Fruit fly (Drosophila melanogaster) whole organism, adult: ENCODE data around the gene CG42266.
A peak's percentile ranks its signal among the peaks of the same experiment; 100 is the strongest.

ENCODE experiments used
- CG7045 ChIP-seq: fragments of 200-800 bp; sonication (Bioruptor generic); optimal IDR thresholded peaks from 2 replicates; lab custom pipeline; 2017; ENCODE audit warnings: missing biosample characterization, mild to moderate bottlenecking, missing genetic modification characterization
- bab1 ChIP-seq: fragments of 200-800 bp; sonication (Bioruptor generic); optimal IDR thresholded peaks from 3 replicates; lab custom pipeline; 2019; ENCODE audit warnings: missing biosample characterization, mild to moderate bottlenecking, missing genetic modification characterization, moderate library complexity
- cnc ChIP-seq, 2 experiments: fragments of >200 bp; optimal IDR thresholded peaks; 2 replicates each; lab custom pipeline; 2017
- kay ChIP-seq: fragments of 200-800 bp; sonication (Bioruptor generic); peaks from one replicate; lab custom pipeline; 2016; ENCODE audit warnings: missing biosample characterization, missing genetic modification characterization, borderline replicate concordance
- ovo ChIP-seq: fragments of 200-800 bp; sonication (Bioruptor generic); optimal IDR thresholded peaks from 2 replicates; lab custom pipeline; 2016; ENCODE audit warnings: missing biosample characterization, missing genetic modification characterization
- toe ChIP-seq: fragments of 200-800 bp; sonication (Bioruptor generic); optimal IDR thresholded peaks from 2 replicates; lab custom pipeline; 2016; ENCODE audit warnings: missing biosample characterization, missing genetic modification characterization

dm6 chr2L:16325515-16326257 lies 14.5 kb downstream of the CG42266 start, which contains the start of gene cact:
- TF ChIP-seq CG7045 (GFP tag; lab: Kevin White, UChicago) (peak; percentile 92), toe (GFP tag; lab: Kevin White, UChicago) (peak; percentile 97), kay (peak; percentile 98), bab1 (GFP tag; lab: Kevin White, UChicago) (peak; percentile 94), cnc (optimal IDR thresholded peaks at IDR 0.05; lab: Kevin White, UChicago) (no peak), ovo (GFP tag; lab: Kevin White, UChicago) (peak; percentile 76)
